Fruit fly (Drosophila melanogaster): ENCODE measurements around the gene Cont.

The Cont gene

DNA sequence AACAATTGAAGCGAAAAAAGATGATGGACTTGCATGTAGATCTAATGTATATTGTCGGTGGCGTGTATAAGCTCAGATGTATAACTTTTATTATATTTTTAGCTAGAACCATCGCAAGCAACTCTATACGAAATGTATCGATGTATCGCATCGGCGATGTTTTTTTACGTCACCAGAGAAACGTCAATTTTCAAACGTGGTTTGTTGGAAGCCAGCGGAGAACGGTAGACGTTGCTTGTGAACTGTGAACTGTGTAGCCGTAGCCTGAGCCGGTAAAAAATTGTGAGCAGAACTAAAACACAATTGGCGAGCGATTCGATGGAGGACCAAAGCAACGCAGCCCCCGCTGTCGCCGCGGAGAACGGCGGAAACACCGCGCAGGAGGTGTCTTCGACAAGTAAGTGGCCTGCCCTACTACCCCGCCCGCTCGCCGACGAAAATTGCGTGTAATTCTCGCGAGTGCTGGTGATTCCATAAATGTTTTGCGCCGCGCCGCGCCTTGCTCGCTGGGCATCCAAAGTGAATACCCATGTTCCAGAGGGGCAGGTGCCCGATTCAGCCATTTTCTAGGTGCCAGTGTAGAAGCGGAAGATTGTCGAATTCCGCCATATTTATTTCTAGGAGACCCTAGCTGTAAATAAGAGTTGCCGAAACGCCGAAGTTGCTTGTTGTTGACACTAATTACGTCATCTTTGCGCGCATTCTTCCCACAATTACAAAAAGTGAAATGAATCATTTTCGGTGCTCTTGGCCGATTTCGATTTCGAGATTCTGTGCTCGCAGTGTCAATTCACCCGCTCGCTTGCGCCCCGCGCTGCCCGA lies 22.0 kb downstream of the Cont start, which contains the start of gene lost:
Gene lost, plus strand, starts transcription at position 193 of the 822 bp plus-strand sequence.
- TF ChIP-seq Met (GFP tag; optimal IDR thresholded peaks at IDR 0.05) (peak; percentile 26), CG8119 (GFP tag; IDR thresholded peaks at IDR 0.05) (0 out of 3 replicates have a peak, but pooled peaks have one; percentile 27), CG6163 (GFP tag; IDR thresholded peaks at IDR 0.05) (peak; percentile 59; the same call in 2 of the 3 replicates), Eip93F (GFP tag; optimal IDR thresholded peaks at IDR 0.05) (peak; percentile 15), esn (GFP tag; optimal IDR thresholded peaks at IDR 0.05) (peak; percentile 17), CG10631 (GFP tag; optimal IDR thresholded peaks at IDR 0.05) (peak; percentile 21), lz (GFP tag; optimal IDR thresholded peaks at IDR 0.05) (peak; percentile 35), CG3032 (tag; optimal IDR thresholded peaks at IDR 0.05) (no peak), achi (GFP tag; optimal IDR thresholded peaks at IDR 0.05) (peak; percentile 99), CG11902 (GFP tag; optimal IDR thresholded peaks at IDR 0.05) (no peak), eg (GFP tag; IDR thresholded peaks at IDR 0.05) (peak; percentile 51; the same call in 1 of the 3 replicates), CG32006 (GFP tag; optimal IDR thresholded peaks at IDR 0.05) (no peak), Eip78C (GFP tag) (peak; percentile 65), vri (GFP tag; optimal IDR thresholded peaks at IDR 0.05) (peak; percentile 8), CG16779 (tag; optimal IDR thresholded peaks at IDR 0.05) (peak; percentile 7), dsx (GFP tag; optimal IDR thresholded peaks at IDR 0.05; ENCODE audit: poor library complexity, severe bottlenecking) (peak; percentile 49), topi (GFP tag; optimal IDR thresholded peaks at IDR 0.05) (peak; percentile 22), CG9139 (GFP tag; optimal IDR thresholded peaks at IDR 0.05) (peak; percentile 7), Blimp-1 (GFP tag; optimal IDR thresholded peaks at IDR 0.05) (no peak), CG1621 (tag; optimal IDR thresholded peaks at IDR 0.05) (peak; percentile 27), svp (GFP tag) (peak; percentile 92), fd85E (GFP tag; optimal IDR thresholded peaks at IDR 0.05) (no peak), fkh (GFP tag; optimal IDR thresholded peaks at IDR 0.05) (peak; percentile 64), CG6808 (GFP tag; optimal IDR thresholded peaks at IDR 0.05) (no peak)

DNA sequence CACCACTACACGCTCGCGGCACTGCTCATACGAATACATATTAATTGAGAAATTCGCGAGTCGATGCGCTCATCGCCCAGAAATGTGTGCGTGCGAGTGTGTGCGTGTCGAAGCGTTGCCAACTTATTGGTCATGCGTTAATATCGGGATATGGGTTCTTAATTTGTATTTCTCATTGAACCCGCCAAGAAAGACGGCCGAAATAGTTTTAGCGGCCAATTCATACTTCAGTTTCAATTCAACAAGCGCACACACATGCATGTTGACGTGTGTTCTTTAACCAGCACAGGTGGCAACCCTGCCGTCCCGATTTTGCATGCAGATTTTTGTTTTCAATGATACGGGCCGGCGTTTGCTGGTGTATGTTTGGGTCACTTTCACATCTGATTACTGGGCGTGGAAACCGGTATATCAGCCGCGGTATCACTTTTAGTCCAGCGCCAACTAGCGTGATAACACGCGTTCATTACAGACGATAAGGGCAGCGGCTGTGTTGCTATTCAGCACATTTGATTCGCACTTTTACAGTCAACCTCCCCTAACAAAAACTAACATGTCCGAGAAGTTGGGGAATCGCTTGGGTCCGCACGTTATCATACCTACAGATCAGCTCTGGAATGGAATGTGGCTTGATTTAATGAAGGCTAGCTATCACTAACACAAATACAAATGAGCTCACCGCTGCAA lies 22.7 kb downstream of the Cont start:
- no peak for TF ChIP-seq CG4318 (GFP tag; optimal IDR thresholded peaks at IDR 0.05)
- TF ChIP-seq CG16779 (tag; optimal IDR thresholded peaks at IDR 0.05): no peak
- TF ChIP-seq net (GFP tag; optimal IDR thresholded peaks at IDR 0.05): peak; percentile 49
- peak; percentile 49 for TF ChIP-seq topi (GFP tag; optimal IDR thresholded peaks at IDR 0.05)
- TF ChIP-seq CG11294 (GFP tag; IDR thresholded peaks at IDR 0.05): no peak
- peak; percentile 29 for TF ChIP-seq Sox14 (GFP tag; optimal IDR thresholded peaks at IDR 0.05)
- TF ChIP-seq esn (GFP tag; optimal IDR thresholded peaks at IDR 0.05): peak; percentile 66
- peak; percentile 41 for TF ChIP-seq OdsH (GFP tag; optimal IDR thresholded peaks at IDR 0.05)
- TF ChIP-seq Sox102F (GFP tag; optimal IDR thresholded peaks at IDR 0.05): no peak
- peak; percentile 49 for TF ChIP-seq CG6792 (GFP tag; optimal IDR thresholded peaks at IDR 0.05)
- peak; percentile 47 for TF ChIP-seq CG31627 (GFP tag; optimal IDR thresholded peaks at IDR 0.05)
- no peak for TF ChIP-seq Hr39 (GFP tag; optimal IDR thresholded peaks at IDR 0.05)
- peak; percentile 57 for TF ChIP-seq Eip75B (GFP tag; optimal IDR thresholded peaks at IDR 0.05)
- TF ChIP-seq vri (GFP tag; optimal IDR thresholded peaks at IDR 0.05): peak; percentile 95
- TF ChIP-seq CG6276 (GFP tag; optimal IDR thresholded peaks at IDR 0.05): peak; percentile 26
- peak; percentile 55 for TF ChIP-seq CG7368 (GFP tag; optimal IDR thresholded peaks at IDR 0.05)
- peak; percentile 1 to 43 for TF ChIP-seq salr (GFP tag; optimal IDR thresholded peaks at IDR 0.05)
- peak; percentile 32 for TF ChIP-seq dsx (GFP tag; optimal IDR thresholded peaks at IDR 0.05; ENCODE audit: poor library complexity, severe bottlenecking)
- TF ChIP-seq Eip93F (GFP tag; optimal IDR thresholded peaks at IDR 0.05): peak; percentile 19
- no peak for TF ChIP-seq CG10669 (GFP tag; optimal IDR thresholded peaks at IDR 0.05)
- peak; percentile 0 for TF ChIP-seq Ets96B (tag; optimal IDR thresholded peaks at IDR 0.05)
- TF ChIP-seq CG6163 (GFP tag; IDR thresholded peaks at IDR 0.05): peak; percentile 65
- peak; percentile 2 for TF ChIP-seq CG6854 (GFP tag; optimal IDR thresholded peaks at IDR 0.05)
- TF ChIP-seq Gug (GFP tag; IDR thresholded peaks at IDR 0.05): no peak
- no peak for TF ChIP-seq spab (GFP tag; optimal IDR thresholded peaks at IDR 0.05)
- peak; percentile 35 for TF ChIP-seq CG34406 (GFP tag; optimal IDR thresholded peaks at IDR 0.05)
- no peak for TF ChIP-seq fkh (GFP tag; optimal IDR thresholded peaks at IDR 0.05)
- TF ChIP-seq CG32006 (GFP tag; optimal IDR thresholded peaks at IDR 0.05): peak; percentile 50
- TF ChIP-seq CG3919 (GFP tag; optimal IDR thresholded peaks at IDR 0.05): peak; percentile 51
- TF ChIP-seq acj6 (GFP tag; optimal IDR thresholded peaks at IDR 0.05): peak; percentile 40
- TF ChIP-seq pdm3 (GFP tag; optimal IDR thresholded peaks at IDR 0.05): peak; percentile 59

Measured in whole organism, prepupa.